Worm (Caenorhabditis elegans) whole organism, midembryonic: ENCODE measurements around the gene swan-2.

Source experiments
- cog-1 ChIP-seq: sonication (generic microtip); optimal IDR thresholded peaks from 2 replicates; lab custom pipeline; 2016; ENCODE audit warnings: missing genetic modification characterization, missing compliant biosample characterization
- klf-2 ChIP-seq: fragments of 200-800 bp; sonication (Bioruptor generic); conservative IDR thresholded peaks from 2 replicates; pipeline ENCODE4 v1.3.6; 2022; ENCODE audit warnings: missing genetic modification reagents, missing genetic modification characterization, missing compliant biosample characterization
- tab-1 ChIP-seq: fragments of 200-800 bp; sonication (Bioruptor generic); IDR thresholded peaks from 2 replicates; pipeline ENCODE4 v1.3.6; 2022; ENCODE audit warnings: missing genetic modification characterization, missing compliant biosample characterization
- ztf-23 ChIP-seq: fragments of 200-800 bp; sonication (Bioruptor generic); IDR thresholded peaks from 2 replicates; pipeline ENCODE4 v1.3.6; 2022; ENCODE audit warnings: missing genetic modification reagents, missing genetic modification characterization, missing compliant biosample characterization
- ztf-29 ChIP-seq: fragments of 200-800 bp; sonication (Bioruptor generic); IDR thresholded peaks from 2 replicates; pipeline ENCODE4 v1.3.6; 2022; ENCODE audit warnings: missing genetic modification reagents, missing genetic modification characterization, missing compliant biosample characterization

DNA sequence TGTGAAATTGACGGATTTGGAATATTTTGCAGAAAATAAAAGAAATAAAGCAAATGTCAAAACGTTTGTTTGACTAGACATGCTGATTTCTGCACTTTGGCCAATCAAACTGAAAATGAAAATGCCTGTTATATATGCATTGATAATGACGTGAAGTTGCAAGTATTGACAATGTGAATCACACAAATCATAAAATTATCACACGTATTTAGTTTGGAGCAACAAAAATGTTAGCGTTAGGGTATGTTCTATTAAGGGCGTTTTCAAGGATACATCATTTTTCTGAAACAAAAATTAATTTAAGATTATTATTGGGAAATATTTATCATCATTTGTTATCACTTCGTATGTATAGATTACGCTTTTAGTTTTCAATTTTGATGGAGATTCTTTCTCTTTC is 52.3 kb downstream of the swan-2 start, which contains the start of gene cld-9:
- TF ChIP-seq klf-2 (no peak), tab-1 (no peak), ztf-23 (no peak), cog-1 (tag; lab: Kevin White, UChicago) (no peak), ztf-29 (GFP tag; lab: Robert Waterston, UW) (no peak)
